Worm (Caenorhabditis elegans) whole organism, mixed stage, embryonic: ENCODE measurements around the gene arx-2.

ENCODE experiments used
- M03D4.4 ChIP-seq: sonication (generic microtip); optimal IDR thresholded peaks from 2 replicates; lab custom pipeline; 2017; ENCODE audit warnings: mild to moderate bottlenecking, missing genetic modification characterization, missing compliant biosample characterization
- bed-3 ChIP-seq: fragments of 200-800 bp; sonication (Bioruptor generic); optimal IDR thresholded peaks from 3 replicates; lab custom pipeline; 2018; ENCODE audit warnings: mild to moderate bottlenecking, missing genetic modification characterization, moderate library complexity, missing compliant biosample characterization
- blmp-1 ChIP-seq: fragments of 150-350 bp; optimal IDR thresholded peaks from 2 replicates; lab custom pipeline; 2014; ENCODE audit warnings: missing biosample characterization, missing genetic modification characterization
- ceh-39 ChIP-seq: fragments of 150-350 bp; optimal IDR thresholded peaks from 2 replicates; lab custom pipeline; 2014; ENCODE audit warnings: missing biosample characterization, missing genetic modification characterization
- ceh-43 ChIP-seq: fragments of 200-800 bp; sonication (Bioruptor generic); optimal IDR thresholded peaks from 2 replicates; lab custom pipeline; 2018; ENCODE audit warnings: mild to moderate bottlenecking, missing genetic modification characterization, moderate library complexity, missing compliant biosample characterization
- ceh-83 ChIP-seq: fragments of 200-800 bp; sonication (Bioruptor generic); optimal IDR thresholded peaks from 2 replicates; lab custom pipeline; 2018; ENCODE audit warnings: mild to moderate bottlenecking, missing genetic modification characterization, missing compliant biosample characterization
- ces-1 ChIP-seq: fragments of 150-350 bp; optimal IDR thresholded peaks from 2 replicates; lab custom pipeline; 2014; ENCODE audit warnings: missing biosample characterization, missing genetic modification reagents, missing genetic modification characterization
- cnd-1 ChIP-seq: fragments of 200-800 bp; sonication (Bioruptor generic); optimal IDR thresholded peaks from 2 replicates; lab custom pipeline; 2018; ENCODE audit warnings: mild to moderate bottlenecking, missing genetic modification characterization, missing compliant biosample characterization
- drap-1 ChIP-seq: fragments of 200-800 bp; sonication (Bioruptor generic); optimal IDR thresholded peaks from 3 replicates; lab custom pipeline; 2018; ENCODE audit warnings: mild to moderate bottlenecking, missing genetic modification characterization, missing compliant biosample characterization
- ham-2 ChIP-seq: fragments of 200-800 bp; sonication (Bioruptor generic); optimal IDR thresholded peaks from 2 replicates; lab custom pipeline; 2018; ENCODE audit warnings: mild to moderate bottlenecking, missing genetic modification characterization, missing compliant biosample characterization
- lin-32 ChIP-seq: fragments of 200-800 bp; sonication (Bioruptor generic); optimal IDR thresholded peaks from 2 replicates; lab custom pipeline; 2018; ENCODE audit warnings: mild to moderate bottlenecking, missing genetic modification characterization, missing compliant biosample characterization
- nhr-2 ChIP-seq: fragments of 150-350 bp; optimal IDR thresholded peaks from 2 replicates; lab custom pipeline; 2014; ENCODE audit warnings: missing biosample characterization, missing genetic modification characterization
- nhr-28 ChIP-seq: fragments of 150-350 bp; optimal IDR thresholded peaks from 2 replicates; lab custom pipeline; 2014; ENCODE audit warnings: missing biosample characterization, missing genetic modification characterization
- nhr-76 ChIP-seq: sonication (generic microtip); optimal IDR thresholded peaks from 2 replicates; lab custom pipeline; 2017; ENCODE audit warnings: missing biosample characterization, missing genetic modification characterization
- sem-2 ChIP-seq: fragments of 200-800 bp; sonication (Bioruptor generic); optimal IDR thresholded peaks from 2 replicates; lab custom pipeline; 2018; ENCODE audit warnings: mild to moderate bottlenecking, missing genetic modification characterization, missing compliant biosample characterization
- snpc-4 ChIP-seq: fragments of 150-350 bp; optimal IDR thresholded peaks from 2 replicates; lab custom pipeline; 2014; ENCODE audit warnings: missing biosample characterization, missing genetic modification characterization
- sptf-1 ChIP-seq: sonication (generic microtip); optimal IDR thresholded peaks from 2 replicates; lab custom pipeline; 2017; ENCODE audit warnings: mild to moderate bottlenecking, missing genetic modification characterization, moderate library complexity, missing compliant biosample characterization
- unc-120 ChIP-seq: sonication (generic microtip); optimal IDR thresholded peaks from 2 replicates; lab custom pipeline; 2017; ENCODE audit warnings: missing genetic modification characterization, missing compliant biosample characterization; ENCODE audit not compliant: poor library complexity, severe bottlenecking
- unc-39 ChIP-seq: fragments of 150-350 bp; optimal IDR thresholded peaks from 2 replicates; lab custom pipeline; 2014; ENCODE audit warnings: missing biosample characterization, missing genetic modification characterization
- unc-62 ChIP-seq: fragments of 150-350 bp; optimal IDR thresholded peaks from 2 replicates; lab custom pipeline; 2014; ENCODE audit warnings: missing biosample characterization, missing genetic modification reagents, missing genetic modification characterization

Gene arx-2

ce11 chrV:10285853-10286252 is 52.3 kb downstream of the arx-2 start:
- no peak for TF ChIP-seq unc-39 (tag; lab: Kevin White, UChicago)
- TF ChIP-seq ceh-39 (tag; lab: Kevin White, UChicago): no peak
- TF ChIP-seq ceh-43: no peak
- TF ChIP-seq nhr-2 (tag; lab: Kevin White, UChicago): no peak
- no peak for TF ChIP-seq unc-62 (GFP tag; lab: Kevin White, UChicago)
- TF ChIP-seq nhr-76 (tag; lab: Kevin White, UChicago): no peak
- no peak for TF ChIP-seq ham-2 (GFP tag; lab: Kevin White, UChicago)
- TF ChIP-seq unc-120 (tag; lab: Kevin White, UChicago): no peak
- TF ChIP-seq M03D4.4 (tag; lab: Kevin White, UChicago): no peak
- no peak for TF ChIP-seq sem-2 (GFP tag; lab: Kevin White, UChicago)
- no peak for TF ChIP-seq ces-1
- TF ChIP-seq drap-1 (GFP tag; lab: Kevin White, UChicago): no peak
- no peak for TF ChIP-seq ceh-83 (GFP tag; lab: Kevin White, UChicago)
- no peak for TF ChIP-seq bed-3 (GFP tag; lab: Kevin White, UChicago)
- TF ChIP-seq sptf-1 (tag; lab: Kevin White, UChicago): no peak
- TF ChIP-seq blmp-1 (tag; lab: Kevin White, UChicago): no peak
- no peak for TF ChIP-seq lin-32 (GFP tag; lab: Kevin White, UChicago)
- no peak for TF ChIP-seq nhr-28 (tag; lab: Kevin White, UChicago)
- TF ChIP-seq snpc-4 (tag; lab: Kevin White, UChicago): no peak
- no peak for TF ChIP-seq cnd-1 (tag; lab: Kevin White, UChicago)
